Worm (Caenorhabditis elegans) whole organism, late embryonic: Measurements from ENCODE around the gene C14B1.2.
A peak's percentile ranks its signal among the peaks of the same experiment; 100 is the strongest.

ENCODE experiments used
- F13H6.1 ChIP-seq: sonication (generic microtip); optimal IDR thresholded peaks from 2 replicates; lab custom pipeline; 2016; ENCODE audit warnings: missing genetic modification characterization, missing compliant biosample characterization
- K02D7.2 ChIP-seq: sonication (generic microtip); optimal IDR thresholded peaks from 2 replicates; lab custom pipeline; 2017; ENCODE audit warnings: mild to moderate bottlenecking, missing genetic modification characterization, missing compliant biosample characterization
- K09A11.1 ChIP-seq: sonication (generic microtip); optimal IDR thresholded peaks from 2 replicates; lab custom pipeline; 2017; ENCODE audit warnings: antibody characterized with exemption, mild to moderate bottlenecking, missing genetic modification characterization, missing compliant biosample characterization; ENCODE audit not compliant: insufficient read depth
- T23F11.4 ChIP-seq: fragments of 200-800 bp; sonication (Bioruptor generic); optimal IDR thresholded peaks from 2 replicates; lab custom pipeline; 2018; ENCODE audit warnings: mild to moderate bottlenecking, missing genetic modification characterization, missing compliant biosample characterization
- Y22D7AL.16 ChIP-seq: sonication (generic microtip); optimal IDR thresholded peaks from 2 replicates; lab custom pipeline; 2016; ENCODE audit warnings: missing genetic modification characterization, missing compliant biosample characterization
- ahr-1 ChIP-seq: sonication (generic microtip); optimal IDR thresholded peaks from 2 replicates; lab custom pipeline; 2016; ENCODE audit warnings: missing genetic modification characterization, missing compliant biosample characterization
- ama-1 ChIP-seq: fragments of 150-350 bp; optimal IDR thresholded peaks from 2 replicates; lab custom pipeline; 2014
- ceh-14 ChIP-seq: sonication (generic microtip); optimal IDR thresholded peaks from 2 replicates; lab custom pipeline; 2016; ENCODE audit warnings: missing genotype, missing genetic modification characterization, missing compliant biosample characterization
- ceh-19 ChIP-seq: fragments of 200-800 bp; sonication (Bioruptor generic); optimal IDR thresholded peaks from 2 replicates; lab custom pipeline; 2018; ENCODE audit warnings: mild to moderate bottlenecking, missing genetic modification characterization, missing compliant biosample characterization
- ceh-2 ChIP-seq: sonication (generic microtip); optimal IDR thresholded peaks from 2 replicates; lab custom pipeline; 2016; ENCODE audit warnings: missing genotype, missing genetic modification characterization, missing compliant biosample characterization
- ceh-24 ChIP-seq: sonication (generic microtip); optimal IDR thresholded peaks from 2 replicates; lab custom pipeline; 2016; ENCODE audit warnings: mild to moderate bottlenecking, missing genetic modification characterization, missing compliant biosample characterization
- ceh-30 ChIP-seq: fragments of 150-350 bp; optimal IDR thresholded peaks from 2 replicates; lab custom pipeline; 2014; ENCODE audit warnings: missing biosample characterization, missing genetic modification characterization
- ceh-31 ChIP-seq: sonication (generic microtip); optimal IDR thresholded peaks from 2 replicates; lab custom pipeline; 2016; ENCODE audit warnings: missing genetic modification characterization, missing compliant biosample characterization
- ceh-34 ChIP-seq: sonication (generic microtip); optimal IDR thresholded peaks from 2 replicates; lab custom pipeline; 2016; ENCODE audit warnings: mild to moderate bottlenecking, missing genetic modification characterization, missing compliant biosample characterization
- che-1 ChIP-seq: sonication (generic microtip); optimal IDR thresholded peaks from 2 replicates; lab custom pipeline; 2016; ENCODE audit warnings: mild to moderate bottlenecking, missing genetic modification characterization, missing compliant biosample characterization
- dmd-4 ChIP-seq: sonication (generic microtip); optimal IDR thresholded peaks from 2 replicates; lab custom pipeline; 2016; ENCODE audit warnings: borderline replicate concordance, missing genetic modification characterization, missing compliant biosample characterization
- dve-1 ChIP-seq: sonication (generic microtip); optimal IDR thresholded peaks from 2 replicates; lab custom pipeline; 2017; ENCODE audit warnings: antibody characterized with exemption, mild to moderate bottlenecking, missing genetic modification characterization, missing compliant biosample characterization
- elt-4 ChIP-seq: sonication (generic microtip); optimal IDR thresholded peaks from 2 replicates; lab custom pipeline; 2016; ENCODE audit warnings: missing genetic modification characterization, missing compliant biosample characterization
- ets-4 ChIP-seq: sonication (generic microtip); optimal IDR thresholded peaks from 2 replicates; lab custom pipeline; 2016; ENCODE audit warnings: missing genetic modification characterization, missing compliant biosample characterization
- eyg-1 ChIP-seq: sonication (generic microtip); optimal IDR thresholded peaks from 2 replicates; lab custom pipeline; 2016; ENCODE audit warnings: missing genotype, missing genetic modification characterization, missing compliant biosample characterization
- hlh-6 ChIP-seq: sonication (generic microtip); optimal IDR thresholded peaks from 2 replicates; lab custom pipeline; 2016; ENCODE audit warnings: missing genotype, missing genetic modification characterization, missing compliant biosample characterization
- hlh-8 ChIP-seq: sonication (generic microtip); optimal IDR thresholded peaks from 2 replicates; lab custom pipeline; 2016; ENCODE audit warnings: missing genotype, missing genetic modification characterization, missing compliant biosample characterization
- lin-11 ChIP-seq: fragments of 200-800 bp; sonication (Bioruptor generic); optimal IDR thresholded peaks from 2 replicates; lab custom pipeline; 2018; ENCODE audit warnings: mild to moderate bottlenecking, missing genetic modification characterization, missing compliant biosample characterization
- madf-2 ChIP-seq: sonication (generic microtip); optimal IDR thresholded peaks from 2 replicates; lab custom pipeline; 2017; ENCODE audit warnings: missing genetic modification characterization, missing compliant biosample characterization
- mec-3 ChIP-seq: sonication (generic microtip); optimal IDR thresholded peaks from 2 replicates; lab custom pipeline; 2016; ENCODE audit warnings: borderline replicate concordance, missing genetic modification characterization, missing compliant biosample characterization
- nfya-1 ChIP-seq: sonication (generic microtip); optimal IDR thresholded peaks from 2 replicates; lab custom pipeline; 2017; ENCODE audit warnings: missing genetic modification characterization, mild to moderate bottlenecking, missing compliant biosample characterization, antibody characterized with exemption, moderate library complexity
- nhr-232 ChIP-seq: sonication (generic microtip); optimal IDR thresholded peaks from 2 replicates; lab custom pipeline; 2016; ENCODE audit warnings: missing genetic modification characterization, missing compliant biosample characterization
- npax-4 ChIP-seq: sonication (generic microtip); optimal IDR thresholded peaks from 2 replicates; lab custom pipeline; 2016; ENCODE audit warnings: missing genetic modification characterization, missing compliant biosample characterization
- pag-3 ChIP-seq: sonication (generic microtip); optimal IDR thresholded peaks from 2 replicates; lab custom pipeline; 2016; ENCODE audit warnings: missing compliant biosample characterization, missing genetic modification characterization, borderline replicate concordance
- pat-9 ChIP-seq: fragments of 200-800 bp; sonication (Bioruptor generic); optimal IDR thresholded peaks from 2 replicates; lab custom pipeline; 2018; ENCODE audit warnings: mild to moderate bottlenecking, missing genetic modification characterization, moderate library complexity, missing compliant biosample characterization
- pax-1 ChIP-seq: fragments of 150-350 bp; optimal IDR thresholded peaks from 2 replicates; lab custom pipeline; 2014; ENCODE audit warnings: missing biosample characterization, missing genetic modification characterization
- ref-2 ChIP-seq: sonication (generic microtip); optimal IDR thresholded peaks from 2 replicates; lab custom pipeline; 2016; ENCODE audit warnings: missing genetic modification characterization, missing compliant biosample characterization
- rnt-1 ChIP-seq: sonication (generic microtip); optimal IDR thresholded peaks from 2 replicates; lab custom pipeline; 2016; ENCODE audit warnings: missing genetic modification characterization, missing compliant biosample characterization
- sdc-2 ChIP-seq: sonication (generic microtip); optimal IDR thresholded peaks from 2 replicates; lab custom pipeline; 2016; ENCODE audit warnings: missing genotype, missing genetic modification characterization, missing compliant biosample characterization
- syd-9 ChIP-seq: sonication (generic microtip); optimal IDR thresholded peaks from 2 replicates; lab custom pipeline; 2016; ENCODE audit warnings: mild to moderate bottlenecking, missing genetic modification characterization, moderate library complexity, missing compliant biosample characterization
- tbx-2 ChIP-seq: sonication (generic microtip); optimal IDR thresholded peaks from 2 replicates; lab custom pipeline; 2016; ENCODE audit warnings: missing genetic modification characterization, missing compliant biosample characterization
- tbx-7 ChIP-seq: sonication (generic microtip); optimal IDR thresholded peaks from 2 replicates; lab custom pipeline; 2016; ENCODE audit warnings: missing genotype, missing genetic modification characterization, missing compliant biosample characterization
- ttx-3 ChIP-seq: sonication (generic microtip); optimal IDR thresholded peaks from 2 replicates; lab custom pipeline; 2016; ENCODE audit warnings: missing genetic modification reagents, missing genetic modification characterization, missing compliant biosample characterization
- unc-3 ChIP-seq, 2 experiments: fragments of 200-800 bp in 1 of 2; sonication (Bioruptor generic) in 1 of 2; sonication (generic microtip) in 1 of 2; conservative IDR thresholded peaks in 1 of 2; optimal IDR thresholded peaks in 1 of 2; 2 replicates each; pipeline versions ENCODE4 v1.3.6 to Lab custom; 2016 to 2022; ENCODE audit warnings: missing compliant biosample characterization in 2 of 2, missing genetic modification characterization in 2 of 2, missing genetic modification reagents in 1 of 2
- unc-42 ChIP-seq: sonication (generic microtip); optimal IDR thresholded peaks from 2 replicates; lab custom pipeline; 2016; ENCODE audit warnings: missing genotype, missing genetic modification characterization, missing compliant biosample characterization
- unc-55 ChIP-seq: sonication (generic microtip); optimal IDR thresholded peaks from 2 replicates; lab custom pipeline; 2017; ENCODE audit warnings: missing biosample characterization, missing genetic modification reagents, missing genetic modification characterization
- unc-86 ChIP-seq: sonication (generic microtip); optimal IDR thresholded peaks from 2 replicates; lab custom pipeline; 2016; ENCODE audit warnings: missing genetic modification characterization, missing compliant biosample characterization
- zip-5 ChIP-seq: sonication (generic microtip); optimal IDR thresholded peaks from 2 replicates; lab custom pipeline; 2016; ENCODE audit warnings: missing genetic modification characterization, missing compliant biosample characterization

Gene C14B1.2

ce11 chrIII:3701411-3702310 is at the start of gene C14B1.2, which contains the start of gene pdi-1:
Gene C14B1.2, plus strand, starts transcription at chrIII:3702260.
Gene pdi-1, minus strand, starts transcription at chrIII:3701461.
- TF ChIP-seq ceh-31 (tag; lab: Kevin White, UChicago), result peak; percentile 47
- no peak for TF ChIP-seq rnt-1
- no peak for TF ChIP-seq unc-3 (GFP tag; conservative IDR thresholded peaks at IDR 0.05; lab: Robert Waterston, UW)
- no peak for TF ChIP-seq unc-3 (tag; optimal IDR thresholded peaks at IDR 0.05; lab: Kevin White, UChicago)
- TF ChIP-seq nfya-1, result peak; percentile 56
- peak; percentile 34 for TF ChIP-seq tbx-2
- TF ChIP-seq che-1 (tag; lab: Kevin White, UChicago), result no peak
- TF ChIP-seq sdc-2 (tag; lab: Kevin White, UChicago), result no peak
- TF ChIP-seq unc-86 (tag; lab: Kevin White, UChicago), result no peak
- no peak for TF ChIP-seq F13H6.1

DNA sequence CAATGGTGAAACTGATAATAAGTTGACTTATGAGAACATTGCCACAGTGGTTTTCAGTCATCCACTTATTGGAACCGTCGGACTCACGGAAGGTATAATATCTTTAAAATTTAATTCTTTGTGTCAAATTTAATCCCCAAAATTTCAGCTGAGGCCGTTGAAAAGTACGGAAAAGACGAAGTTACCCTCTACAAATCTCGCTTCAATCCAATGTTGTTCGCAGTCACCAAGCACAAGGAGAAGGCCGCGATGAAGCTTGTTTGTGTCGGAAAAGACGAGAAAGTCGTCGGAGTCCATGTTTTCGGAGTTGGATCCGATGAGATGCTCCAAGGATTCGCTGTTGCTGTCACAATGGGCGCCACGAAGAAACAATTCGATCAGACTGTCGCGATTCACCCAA is 49.6 kb upstream of the C14B1.2 start:
- TF ChIP-seq ceh-24 (tag; lab: Kevin White, UChicago) (no peak), unc-42 (tag; lab: Kevin White, UChicago) (no peak), lin-11 (no peak), ama-1 (lab: Kevin White, UChicago) (no peak), eyg-1 (tag; lab: Kevin White, UChicago) (no peak), ahr-1 (tag; lab: Kevin White, UChicago) (no peak), ceh-19 (GFP tag; lab: Kevin White, UChicago) (no peak), ets-4 (no peak), nfya-1 (no peak), sdc-2 (tag; lab: Kevin White, UChicago) (no peak), T23F11.4 (GFP tag; lab: Kevin White, UChicago) (no peak), ceh-14 (tag; lab: Kevin White, UChicago) (no peak)

- no peak for TF ChIP-seq hlh-8
- no peak for TF ChIP-seq ceh-19 (GFP tag; lab: Kevin White, UChicago)
- TF ChIP-seq ceh-30, result no peak
These were observed 49.1 kb upstream of the C14B1.2 start for ce11 chrIII:3652964-3653363.

- TF ChIP-seq ceh-34 (tag; lab: Kevin White, UChicago), result no peak
These were observed 44.6 kb upstream of the C14B1.2 start, which contains the start of gene C46F11.5 for ce11 chrIII:3657479-3657878. Gene C46F11.5, minus strand, starts transcription at chrIII:3657606.

ce11 chrIII:3664224-3664623 is 37.8 kb upstream of the C14B1.2 start, which contains the start of gene C46F11.4:
Gene C46F11.4, minus strand, starts transcription at chrIII:3664304.
- TF ChIP-seq pax-1 (no peak), ceh-31 (tag; lab: Kevin White, UChicago) (peak; percentile 84), tbx-2 (peak; percentile 92), ama-1 (lab: Kevin White, UChicago) (no peak), K02D7.2 (peak; percentile 87), npax-4 (tag; lab: Kevin White, UChicago) (peak; percentile 75), dve-1 (tag; lab: Kevin White, UChicago) (no peak), pag-3 (tag; lab: Kevin White, UChicago) (no peak), ceh-2 (peak; percentile 85), nhr-232 (tag; lab: Kevin White, UChicago) (peak; percentile 68), K09A11.1 (tag; lab: Kevin White, UChicago) (peak; percentile 92), tbx-7 (tag; lab: Kevin White, UChicago) (peak; percentile 43), dmd-4 (peak; percentile 66), unc-55 (GFP tag; lab: Kevin White, UChicago) (no peak), syd-9 (peak; percentile 75), ttx-3 (tag; lab: Kevin White, UChicago) (peak; percentile 88), madf-2 (peak; percentile 80), pat-9 (tag; lab: Kevin White, UChicago) (peak; percentile 85), zip-5 (peak; percentile 78), hlh-6 (no peak), ahr-1 (tag; lab: Kevin White, UChicago) (peak; percentile 78), rnt-1 (peak; percentile 79), ref-2 (tag; lab: Kevin White, UChicago) (peak; percentile 61), elt-4 (tag; lab: Kevin White, UChicago) (no peak), mec-3 (tag; lab: Kevin White, UChicago) (no peak), Y22D7AL.16 (tag; lab: Kevin White, UChicago) (peak; percentile 76)
